Worm (Caenorhabditis elegans): ENCODE results near the gene srz-24.

srz-24 gene

DNA sequence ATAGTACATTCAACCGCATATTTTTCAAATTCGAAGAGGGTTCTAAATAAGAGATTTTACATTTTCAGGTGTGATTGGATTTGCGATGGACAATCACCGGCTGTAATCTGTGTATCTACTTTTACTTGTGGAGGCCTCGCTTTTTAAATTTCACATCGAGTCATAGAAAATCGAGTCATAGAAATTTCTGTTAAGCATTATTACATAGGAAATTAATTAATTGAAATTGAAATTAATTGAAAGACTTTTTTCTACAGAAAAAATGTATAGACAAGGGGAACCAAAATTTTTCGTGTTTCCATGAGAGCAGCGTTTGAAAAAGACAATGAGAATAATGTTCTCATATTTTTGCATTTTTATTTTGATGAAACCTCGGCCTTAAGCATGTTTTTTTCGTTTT is 2.8 kb upstream of the srz-24 start, which contains the start of gene clec-176:
Gene clec-176 (plus strand): TSS at position 301 of the 400 bp plus-strand sequence.
- no peak for TF ChIP-seq ceh-28 (tag; optimal IDR thresholded peaks at IDR 0.05)
- TF ChIP-seq nhr-23 (tag; optimal IDR thresholded peaks at IDR 0.05) = no peak
- TF ChIP-seq sea-2 (GFP tag; optimal IDR thresholded peaks at IDR 0.05) = no peak
- no peak for TF ChIP-seq nhr-237 (tag; optimal IDR thresholded peaks at IDR 0.05)
- no peak for TF ChIP-seq skn-1 (tag; optimal IDR thresholded peaks at IDR 0.05)
- TF ChIP-seq hmg-11 (tag; optimal IDR thresholded peaks at IDR 0.05) = no peak
- TF ChIP-seq lsy-12 (tag; optimal IDR thresholded peaks at IDR 0.05) = no peak
- TF ChIP-seq nhr-11 (tag; optimal IDR thresholded peaks at IDR 0.05) = no peak
- no peak for TF ChIP-seq pha-4 (tag; optimal IDR thresholded peaks at IDR 0.05)
- TF ChIP-seq ama-1 (optimal IDR thresholded peaks at IDR 0.05) = no peak
- TF ChIP-seq pqm-1 (tag; optimal IDR thresholded peaks at IDR 0.05) = no peak
- TF ChIP-seq aly-2 (tag; optimal IDR thresholded peaks at IDR 0.05) = no peak

DNA sequence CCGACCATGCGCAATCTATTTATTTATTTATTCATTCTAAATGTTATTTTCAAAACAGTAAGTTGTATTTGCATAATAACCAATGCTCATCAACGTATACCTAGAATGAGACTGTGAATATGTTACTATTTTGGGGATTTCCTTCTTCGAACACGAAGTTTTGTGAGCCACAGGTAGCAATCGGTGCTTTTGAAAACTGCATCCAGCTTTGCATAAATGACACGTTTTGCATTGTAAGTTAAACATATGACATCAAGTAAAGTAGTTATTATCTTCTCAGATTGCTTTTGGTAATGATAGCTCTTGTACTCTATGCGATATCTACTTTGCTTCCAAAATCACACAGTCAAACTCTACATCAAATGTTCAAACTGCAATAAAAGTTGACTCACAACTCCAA is 1.6 kb upstream of the srz-24 start, which contains the start of gene E03H12.4:
Gene E03H12.4 (plus strand): TSS at position 120 of the 400 bp plus-strand sequence.
- no peak for TF ChIP-seq ceh-16 (tag; optimal IDR thresholded peaks at IDR 0.05)
- TF ChIP-seq nfya-1 (tag; optimal IDR thresholded peaks at IDR 0.05; ENCODE audit: insufficient read depth) = no peak
- TF ChIP-seq elt-3 (tag; optimal IDR thresholded peaks at IDR 0.05) = no peak
- no peak for TF ChIP-seq nhr-23 (tag; optimal IDR thresholded peaks at IDR 0.05)
- no peak for TF ChIP-seq egl-27 (tag; optimal IDR thresholded peaks at IDR 0.05)
- no peak for TF ChIP-seq elt-1 (tag; optimal IDR thresholded peaks at IDR 0.05)
- TF ChIP-seq skn-1 (tag; optimal IDR thresholded peaks at IDR 0.05) = no peak
- TF ChIP-seq lsy-12 (tag; optimal IDR thresholded peaks at IDR 0.05) = no peak
- no peak for TF ChIP-seq nhr-12 (tag; optimal IDR thresholded peaks at IDR 0.05)
- no peak for TF ChIP-seq ztf-4 (tag; optimal IDR thresholded peaks at IDR 0.05)
- TF ChIP-seq pqm-1 (tag; optimal IDR thresholded peaks at IDR 0.05) = no peak
- no peak for TF ChIP-seq snpc-4 (tag; optimal IDR thresholded peaks at IDR 0.05)
- TF ChIP-seq mdl-1 (tag; optimal IDR thresholded peaks at IDR 0.05) = no peak
- TF ChIP-seq R02D3.7 (tag; optimal IDR thresholded peaks at IDR 0.05) = no peak

DNA sequence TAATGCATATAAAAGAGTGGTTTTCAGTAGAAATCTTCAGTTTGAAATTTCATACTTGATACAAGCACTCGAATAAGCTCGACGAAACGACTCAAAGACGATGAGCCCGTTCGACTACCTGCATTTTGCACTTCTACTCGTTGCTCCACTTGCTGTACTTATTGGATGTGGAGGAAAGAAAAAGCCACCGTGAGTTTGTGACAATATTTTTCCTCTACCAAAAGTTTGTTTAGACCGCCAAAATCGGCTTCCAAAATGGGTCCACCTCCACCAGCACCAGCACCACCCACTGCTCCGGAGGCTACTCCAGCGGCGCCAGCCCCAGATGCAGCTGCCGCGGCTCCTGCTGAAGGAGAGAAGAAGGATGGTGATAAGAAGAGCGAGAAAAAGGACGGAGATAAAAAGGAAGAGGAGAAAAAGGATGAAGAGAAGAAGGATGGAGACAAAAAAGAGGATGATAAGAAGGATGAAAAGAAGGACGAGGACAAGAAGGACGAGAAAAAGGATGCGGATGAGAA is 3.7 kb downstream of the srz-24 start, which contains the start of gene E03H12.5:
Gene E03H12.5 (plus strand): TSS at position 51 of the 518 bp plus-strand sequence.
- TF ChIP-seq eor-1 (tag; optimal IDR thresholded peaks at IDR 0.05) = no peak
- no peak for TF ChIP-seq nhr-25 (tag; optimal IDR thresholded peaks at IDR 0.05)
- no peak for TF ChIP-seq fos-1 (tag; optimal IDR thresholded peaks at IDR 0.05)
- TF ChIP-seq lin-15B (tag; optimal IDR thresholded peaks at IDR 0.05) = no peak
- no peak for TF ChIP-seq nhr-11 (tag; optimal IDR thresholded peaks at IDR 0.05)
- TF ChIP-seq ceh-16 (tag; optimal IDR thresholded peaks at IDR 0.05) = no peak
- no peak for TF ChIP-seq nhr-43 (tag; optimal IDR thresholded peaks at IDR 0.05; ENCODE audit: poor library complexity, severe bottlenecking)
- TF ChIP-seq pqm-1 (tag; optimal IDR thresholded peaks at IDR 0.05) = no peak
- TF ChIP-seq elt-2 (tag; optimal IDR thresholded peaks at IDR 0.05) = no peak
- no peak for TF ChIP-seq unc-62 (GFP tag; optimal IDR thresholded peaks at IDR 0.05)
- no peak for TF ChIP-seq nhr-28 (tag; optimal IDR thresholded peaks at IDR 0.05)

DNA sequence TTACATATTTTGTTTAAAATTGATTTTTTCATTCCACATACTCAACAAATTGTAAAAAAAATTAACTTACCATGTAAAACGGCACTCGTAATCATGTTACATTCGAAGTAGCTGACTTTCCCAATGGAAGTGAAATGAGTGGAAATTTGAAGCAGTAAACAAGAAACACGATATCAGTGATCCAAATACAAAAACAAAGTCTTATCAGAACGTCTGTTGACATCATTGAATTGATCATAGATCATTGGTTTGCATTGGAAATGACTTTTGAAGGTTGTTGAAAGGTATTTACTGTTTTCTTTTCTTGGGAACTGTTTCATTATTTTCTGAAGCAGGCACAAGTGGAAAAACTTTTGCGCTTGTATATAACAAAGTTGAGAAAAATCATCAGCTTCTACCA is 4.9 kb downstream of the srz-24 start, which contains the start of gene Y9C9A.16:
Gene Y9C9A.16 (minus strand): TSS at position 131 of the 400 bp plus-strand sequence.
- TF ChIP-seq nhr-23 (tag; optimal IDR thresholded peaks at IDR 0.05) = no peak
- no peak for TF ChIP-seq ama-1 (optimal IDR thresholded peaks at IDR 0.05)
- no peak for TF ChIP-seq nhr-43 (tag; optimal IDR thresholded peaks at IDR 0.05; ENCODE audit: poor library complexity, severe bottlenecking)
- TF ChIP-seq aly-2 (tag; optimal IDR thresholded peaks at IDR 0.05) = no peak
- TF ChIP-seq nhr-11 (tag; optimal IDR thresholded peaks at IDR 0.05) = no peak

DNA sequence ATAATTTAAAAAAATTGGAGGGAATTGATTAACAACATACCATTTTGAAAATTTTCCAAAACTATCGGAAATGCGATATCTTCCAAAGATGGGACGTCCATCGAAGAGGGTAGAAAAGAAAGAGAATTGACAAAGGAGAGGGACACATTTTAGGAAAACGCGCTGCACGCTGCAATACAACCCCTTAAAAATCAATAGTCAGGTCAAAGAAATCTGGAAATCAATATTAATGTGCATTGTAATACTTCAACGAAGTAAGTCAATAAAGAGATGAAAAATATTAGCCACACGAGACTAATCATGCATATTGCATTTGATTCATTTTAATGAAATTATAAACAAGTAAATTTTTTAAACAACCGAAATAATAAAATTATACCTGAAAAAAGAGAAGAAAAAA is 11.5 kb downstream of the srz-24 start, which contains the start of gene Y9C9A.13:
Gene Y9C9A.13 (minus strand): TSS at position 101 of the 400 bp plus-strand sequence.
- no peak for TF ChIP-seq ceh-9 (tag; optimal IDR thresholded peaks at IDR 0.05)
- no peak for TF ChIP-seq lin-15B (tag; optimal IDR thresholded peaks at IDR 0.05)
- no peak for TF ChIP-seq lsy-12 (tag; optimal IDR thresholded peaks at IDR 0.05)
- TF ChIP-seq skn-1 (tag; optimal IDR thresholded peaks at IDR 0.05) = no peak
- no peak for TF ChIP-seq fos-1 (tag; optimal IDR thresholded peaks at IDR 0.05)
- TF ChIP-seq tbx-2 (tag; optimal IDR thresholded peaks at IDR 0.05) = no peak
- TF ChIP-seq ztf-11 (tag; optimal IDR thresholded peaks at IDR 0.05) = no peak
- TF ChIP-seq nhr-43 (tag; optimal IDR thresholded peaks at IDR 0.05; ENCODE audit: poor library complexity, severe bottlenecking) = no peak
- TF ChIP-seq mdl-1 (tag; optimal IDR thresholded peaks at IDR 0.05) = no peak
- no peak for TF ChIP-seq unc-39 (tag; optimal IDR thresholded peaks at IDR 0.05)
- no peak for TF ChIP-seq lin-39 (tag; optimal IDR thresholded peaks at IDR 0.05)
- no peak for TF ChIP-seq ceh-28 (tag; optimal IDR thresholded peaks at IDR 0.05)
- TF ChIP-seq pha-4 (tag; optimal IDR thresholded peaks at IDR 0.05) = no peak
- TF ChIP-seq pqm-1 (tag; optimal IDR thresholded peaks at IDR 0.05) = no peak
- TF ChIP-seq ZK546.5 (tag; optimal IDR thresholded peaks at IDR 0.05) = no peak
- TF ChIP-seq nhr-28 (tag; optimal IDR thresholded peaks at IDR 0.05) = no peak
- TF ChIP-seq eor-1 (tag; optimal IDR thresholded peaks at IDR 0.05) = no peak
- TF ChIP-seq fkh-2 (tag; optimal IDR thresholded peaks at IDR 0.05) = no peak
- no peak for TF ChIP-seq zag-1 (tag; optimal IDR thresholded peaks at IDR 0.05)
